Worm (Caenorhabditis elegans) whole organism, early embryonic: ENCODE measurements around the gene fipr-14.

Experiments used
- ceh-36 ChIP-seq: sonication (generic microtip); optimal IDR thresholded peaks from 2 replicates; lab custom pipeline; 2016; ENCODE audit warnings: missing genetic modification characterization, inconsistent platforms, missing compliant biosample characterization
- scrt-1 ChIP-seq: fragments of 200-800 bp; sonication (Bioruptor generic); IDR thresholded peaks from 2 replicates; pipeline ENCODE4 v1.3.6; 2022; ENCODE audit warnings: missing genetic modification characterization, missing compliant biosample characterization

DNA sequence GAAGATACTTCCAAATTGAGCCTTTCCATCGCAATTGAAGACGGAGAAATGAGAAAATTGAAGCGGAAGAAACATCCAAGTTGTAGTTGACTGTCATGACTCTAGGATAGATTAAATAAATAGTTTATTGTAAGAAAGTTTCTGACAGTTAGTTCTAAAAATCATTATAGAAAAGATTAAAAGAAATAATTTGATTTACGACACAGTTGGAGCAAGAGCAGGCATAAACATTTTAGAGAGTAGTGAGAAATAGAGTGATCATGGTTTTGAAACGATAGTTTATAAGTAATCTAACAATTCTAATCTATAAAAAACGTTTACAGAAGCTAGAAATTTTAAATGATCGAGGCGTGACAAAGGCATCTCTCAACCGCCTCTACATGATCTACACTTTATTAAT lies 44.8 kb upstream of the fipr-14 start, which contains the start of gene best-15:
- TF ChIP-seq ceh-36 (no peak), scrt-1 (GFP tag; lab: Robert Waterston, UW) (no peak)
